Worm (Caenorhabditis elegans): Measurements from ENCODE around the gene C46F9.6.
"Not testable (repeated sequence)": the region's sequence is repeated elsewhere in the genome, so short reads cannot be mapped to it uniquely, and the experiment has no call there.

C46F9.6 gene

ce11 chrII:1945093-1945492, 47.1 kb downstream of the C46F9.6 start, which contains the start of gene ZK250.14:
Gene ZK250.14, minus strand, starts transcription at chrII:1945193.
- TF ChIP-seq snpc-4 (tag; optimal IDR thresholded peaks at IDR 0.05) (no peak), mls-2 (tag; optimal IDR thresholded peaks at IDR 0.05) (no peak), drap-1 (GFP tag; optimal IDR thresholded peaks at IDR 0.05) (no peak), cnd-1 (tag; optimal IDR thresholded peaks at IDR 0.05) (no peak), unc-39 (tag; optimal IDR thresholded peaks at IDR 0.05) (no peak), unc-62 (GFP tag; optimal IDR thresholded peaks at IDR 0.05) (no peak), lin-13 (tag; optimal IDR thresholded peaks at IDR 0.05) (no peak), nhr-12 (tag; optimal IDR thresholded peaks at IDR 0.05) (no peak), tbx-8 (GFP tag; optimal IDR thresholded peaks at IDR 0.05) (no peak), unc-120 (tag; optimal IDR thresholded peaks at IDR 0.05; ENCODE audit: poor library complexity, severe bottlenecking) (no peak), blmp-1 (tag; optimal IDR thresholded peaks at IDR 0.05) (no peak), sem-2 (GFP tag; optimal IDR thresholded peaks at IDR 0.05) (no peak), bed-3 (GFP tag; optimal IDR thresholded peaks at IDR 0.05) (no peak), nhr-76 (tag; optimal IDR thresholded peaks at IDR 0.05) (no peak), ham-2 (GFP tag; optimal IDR thresholded peaks at IDR 0.05) (no peak), mep-1 (tag; optimal IDR thresholded peaks at IDR 0.05) (no peak), pha-4 (tag; optimal IDR thresholded peaks at IDR 0.05) (no peak), sptf-1 (tag; optimal IDR thresholded peaks at IDR 0.05) (no peak), ceh-43 (GFP tag; optimal IDR thresholded peaks at IDR 0.05) (no peak)

DNA sequence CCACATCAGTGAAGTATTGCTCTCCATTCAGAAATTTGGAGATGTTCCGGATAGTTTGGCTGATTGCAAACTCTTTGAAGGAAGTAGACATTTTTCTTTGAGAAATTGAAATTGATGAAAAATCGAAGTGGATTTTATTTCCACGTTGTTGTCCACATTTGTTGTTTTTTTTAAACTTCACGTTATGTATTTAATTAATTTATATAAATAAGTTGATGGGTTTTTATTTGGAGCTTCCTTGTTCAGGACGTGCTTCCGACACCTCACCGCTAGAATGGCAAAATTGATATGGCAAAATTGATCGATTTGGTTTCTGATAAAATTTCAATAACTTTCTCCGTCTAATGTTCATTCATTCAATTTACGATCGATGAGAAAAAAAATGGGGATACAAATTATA, 48.4 kb downstream of the C46F9.6 start, which contains the start of gene math-48:
Gene math-48 (minus strand): TSS at position 101 of the 400 bp plus-strand sequence.
- no peak for TF ChIP-seq nhr-2 (tag; optimal IDR thresholded peaks at IDR 0.05)
- no peak for TF ChIP-seq ceh-83 (GFP tag; optimal IDR thresholded peaks at IDR 0.05)
- no peak for TF ChIP-seq mls-2 (tag; optimal IDR thresholded peaks at IDR 0.05)
- TF ChIP-seq elt-1 (tag; optimal IDR thresholded peaks at IDR 0.05; ENCODE audit: borderline replicate concordance, insufficient read depth) = no peak
- no peak for TF ChIP-seq mab-5 (tag; optimal IDR thresholded peaks at IDR 0.05)
- TF ChIP-seq M03D4.4 (tag; optimal IDR thresholded peaks at IDR 0.05) = no peak
- TF ChIP-seq ham-2 (GFP tag; optimal IDR thresholded peaks at IDR 0.05) = no peak
- no peak for TF ChIP-seq ces-1 (GFP tag; optimal IDR thresholded peaks at IDR 0.05)
- no peak for TF ChIP-seq ceh-43 (GFP tag; optimal IDR thresholded peaks at IDR 0.05)
- no peak for TF ChIP-seq unc-120 (tag; optimal IDR thresholded peaks at IDR 0.05; ENCODE audit: poor library complexity, severe bottlenecking)
- no peak for TF ChIP-seq unc-62 (GFP tag; optimal IDR thresholded peaks at IDR 0.05)
- TF ChIP-seq lin-32 (GFP tag; optimal IDR thresholded peaks at IDR 0.05) = no peak
- TF ChIP-seq nhr-76 (tag; optimal IDR thresholded peaks at IDR 0.05) = no peak
- TF ChIP-seq flh-1 (GFP tag; optimal IDR thresholded peaks at IDR 0.05) = no peak
- TF ChIP-seq unc-39 (tag; optimal IDR thresholded peaks at IDR 0.05) = no peak
- no peak for TF ChIP-seq ztf-11 (tag; optimal IDR thresholded peaks at IDR 0.05)
- TF ChIP-seq sem-2 (GFP tag; optimal IDR thresholded peaks at IDR 0.05) = no peak
- TF ChIP-seq blmp-1 (tag; optimal IDR thresholded peaks at IDR 0.05) = no peak
- TF ChIP-seq nhr-12 (tag; optimal IDR thresholded peaks at IDR 0.05) = no peak
- TF ChIP-seq mep-1 (tag; optimal IDR thresholded peaks at IDR 0.05) = no peak

- TF ChIP-seq sptf-1, ztf-11, snpc-4 (tag; optimal IDR thresholded peaks at IDR 0.05): not testable (repeated sequence)
These were observed 50.4 kb downstream of the C46F9.6 start, which contains the start of gene ZK250.2 for ce11 chrII:1948393-1948792. Gene ZK250.2, plus strand, starts transcription at chrII:1948693.

Measured in whole organism, mixed stage, embryonic.